Worm (Caenorhabditis elegans): ENCODE results near the gene eif-1.

The eif-1 gene

DNA sequence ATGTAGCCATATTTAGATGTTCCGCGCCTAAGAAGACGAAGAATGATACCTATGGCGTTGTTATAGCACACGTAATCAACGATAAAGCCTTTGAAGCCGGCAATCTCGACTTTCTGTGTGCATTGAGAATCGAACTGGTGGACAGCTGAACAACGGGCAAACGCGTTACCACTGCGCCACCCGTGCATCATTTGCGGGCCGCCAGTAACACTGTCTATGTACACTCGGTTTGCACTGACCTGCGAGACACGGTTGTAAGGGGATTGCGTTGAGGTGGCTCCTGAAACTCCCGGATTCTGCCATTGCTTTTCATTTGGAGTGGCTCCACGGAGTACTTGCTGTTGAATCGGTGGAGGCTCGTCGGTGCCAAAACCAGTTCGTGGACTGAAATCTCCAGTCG, 51.0 kb downstream of the eif-1 start (continued):
- TF ChIP-seq jun-1 (tag; optimal IDR thresholded peaks at IDR 0.05) (peak; percentile 6), sdz-12 (GFP tag; optimal IDR thresholded peaks at IDR 0.05) (no peak), hlh-11 (tag; optimal IDR thresholded peaks at IDR 0.05) (no peak), spr-1 (tag; optimal IDR thresholded peaks at IDR 0.05) (peak; percentile 59), egl-27 (tag; optimal IDR thresholded peaks at IDR 0.05) (no peak), nhr-102 (tag; optimal IDR thresholded peaks at IDR 0.05) (peak; percentile 0), spr-3 (GFP tag; optimal IDR thresholded peaks at IDR 0.05) (peak; percentile 36), nhr-48 (tag; optimal IDR thresholded peaks at IDR 0.05) (no peak), nhr-77 (tag; optimal IDR thresholded peaks at IDR 0.05) (no peak), zip-11 (GFP tag; IDR thresholded peaks at IDR 0.05) (no peak), lin-29 (GFP tag; IDR thresholded peaks at IDR 0.05) (no peak)

ce11 chrII:4941541-4942206, 51.7 kb downstream of the eif-1 start, which contains the start of gene ZK546.19:
ZK546.19 (plus strand) TSS chrII:4941726.
- TF ChIP-seq egl-43 (GFP tag; IDR thresholded peaks at IDR 0.05) (no peak), unc-130 (GFP tag; optimal IDR thresholded peaks at IDR 0.05) (no peak), lin-13 (GFP tag; optimal IDR thresholded peaks at IDR 0.05) (no peak), cey-2 (tag; optimal IDR thresholded peaks at IDR 0.05; ENCODE audit: borderline replicate concordance, insufficient read depth) (no peak), Y5F2A.4 (GFP tag; optimal IDR thresholded peaks at IDR 0.05) (no peak), nhr-25 (tag; optimal IDR thresholded peaks at IDR 0.05; ENCODE audit: borderline replicate concordance, insufficient read depth) (no peak), unc-39 (tag; optimal IDR thresholded peaks at IDR 0.05) (no peak), lin-38 (GFP tag; IDR thresholded peaks at IDR 0.05) (no peak), vab-7 (GFP tag; IDR thresholded peaks at IDR 0.05) (no peak), R02D3.7 (tag; optimal IDR thresholded peaks at IDR 0.05) (no peak), aha-1 (tag) (peak; percentile 100), T26A8.4 (GFP tag; IDR thresholded peaks at IDR 0.05) (no peak), ctbp-1 (GFP tag; IDR thresholded peaks at IDR 0.05) (no peak), lin-15B (tag; optimal IDR thresholded peaks at IDR 0.05) (no peak), mxl-2 (GFP tag; conservative IDR thresholded peaks at IDR 0.05) (no peak), daf-12 (tag; optimal IDR thresholded peaks at IDR 0.05) (no peak), nhr-77 (tag; optimal IDR thresholded peaks at IDR 0.05) (no peak), snpc-4 (tag; optimal IDR thresholded peaks at IDR 0.05) (no peak), dmd-8 (GFP tag; IDR thresholded peaks at IDR 0.05) (no peak), lir-3 (tag; optimal IDR thresholded peaks at IDR 0.05) (no peak), sdz-12 (GFP tag; optimal IDR thresholded peaks at IDR 0.05) (no peak), ztf-11 (tag; optimal IDR thresholded peaks at IDR 0.05) (no peak), nhr-10 (tag; optimal IDR thresholded peaks at IDR 0.05) (peak; percentile 5), jun-1 (tag; optimal IDR thresholded peaks at IDR 0.05) (no peak), F26F4.8 (GFP tag; conservative IDR thresholded peaks at IDR 0.05) (no peak), mdl-1 (tag; optimal IDR thresholded peaks at IDR 0.05) (no peak), F44E2.7 (GFP tag; IDR thresholded peaks at IDR 0.05) (no peak), F49E8.2 (tag; optimal IDR thresholded peaks at IDR 0.05; ENCODE audit: borderline replicate concordance) (no peak), egl-27 (tag; optimal IDR thresholded peaks at IDR 0.05) (no peak), fos-1 (tag; optimal IDR thresholded peaks at IDR 0.05) (no peak), daf-8 (GFP tag; IDR thresholded peaks at IDR 0.05) (no peak), aly-2 (tag; optimal IDR thresholded peaks at IDR 0.05) (no peak), gei-8 (GFP tag; optimal IDR thresholded peaks at IDR 0.05) (no peak), ceh-28 (tag; optimal IDR thresholded peaks at IDR 0.05) (no peak), skn-1 (tag; optimal IDR thresholded peaks at IDR 0.05) (no peak), ces-1 (GFP tag; optimal IDR thresholded peaks at IDR 0.05) (no peak), lin-39 (tag; optimal IDR thresholded peaks at IDR 0.05) (no peak), ceh-82 (tag; optimal IDR thresholded peaks at IDR 0.05) (no peak), attf-4 (tag; optimal IDR thresholded peaks at IDR 0.05) (no peak), mep-1 (tag; optimal IDR thresholded peaks at IDR 0.05) (no peak), lim-7 (GFP tag; IDR thresholded peaks at IDR 0.05) (no peak), duxl-1 (tag; optimal IDR thresholded peaks at IDR 0.05; ENCODE audit: poor library complexity) (no peak), madf-5 (GFP tag; IDR thresholded peaks at IDR 0.05) (no peak)
